Fruit fly (Drosophila melanogaster): ENCODE measurements around the gene CG31642.

CG31642 gene

dm6 chr2L:6092300-6092699 is 26.0 kb upstream of the CG31642 start:
- TF ChIP-seq ara (GFP tag; IDR thresholded peaks at IDR 0.05), result no peak
- TF ChIP-seq sqz (GFP tag; optimal IDR thresholded peaks at IDR 0.05), result peak; percentile 93
- no peak for TF ChIP-seq Spps (tag; optimal IDR thresholded peaks at IDR 0.05)
- TF ChIP-seq sd (tag; optimal IDR thresholded peaks at IDR 0.05), result no peak
- TF ChIP-seq CG1602 (GFP tag; optimal IDR thresholded peaks at IDR 0.05), result no peak
- TF ChIP-seq knrl (GFP tag; IDR thresholded peaks at IDR 0.05; ENCODE audit: partially characterized antibody), result no peak
- TF ChIP-seq CG15073 (GFP tag; optimal IDR thresholded peaks at IDR 0.05), result no peak
- no peak for TF ChIP-seq HLH4C (GFP tag; IDR thresholded peaks at IDR 0.05; ENCODE audit: partially characterized antibody)
- TF ChIP-seq eve (GFP tag; optimal IDR thresholded peaks at IDR 0.05), result no peak
- TF ChIP-seq Hmr (GFP tag; optimal IDR thresholded peaks at IDR 0.05), result no peak
- no peak for TF ChIP-seq salm (tag; optimal IDR thresholded peaks at IDR 0.05)
- no peak for TF ChIP-seq Myb (GFP tag; optimal IDR thresholded peaks at IDR 0.05)
- no peak for TF ChIP-seq CG4820 (GFP tag; optimal IDR thresholded peaks at IDR 0.05)
- TF ChIP-seq CG8290 (GFP tag; optimal IDR thresholded peaks at IDR 0.05), result no peak
- TF ChIP-seq CG8290 (tag; optimal IDR thresholded peaks at IDR 0.05), result no peak
- TF ChIP-seq CG10431 (GFP tag; optimal IDR thresholded peaks at IDR 0.05), result peak; percentile 34
- TF ChIP-seq bab2 (GFP tag; optimal IDR thresholded peaks at IDR 0.05), result no peak
- TF ChIP-seq bsh (GFP tag; optimal IDR thresholded peaks at IDR 0.05), result no peak
- TF ChIP-seq bigmax (GFP tag; optimal IDR thresholded peaks at IDR 0.05), result no peak
- no peak for TF ChIP-seq D (optimal IDR thresholded peaks at IDR 0.05)
- no peak for TF ChIP-seq D (GFP tag; optimal IDR thresholded peaks at IDR 0.05)
- TF ChIP-seq CG16813 (GFP tag; IDR thresholded peaks at IDR 0.05; ENCODE audit: partially characterized antibody), result no peak
- TF ChIP-seq grau (tag; optimal IDR thresholded peaks at IDR 0.05), result no peak
- no peak for TF ChIP-seq tio (GFP tag; optimal IDR thresholded peaks at IDR 0.05)
- TF ChIP-seq CG15479 (GFP tag; optimal IDR thresholded peaks at IDR 0.05), result no peak
- TF ChIP-seq CG14860 (GFP tag; IDR thresholded peaks at IDR 0.05; ENCODE audit: partially characterized antibody), result no peak
- no peak for TF ChIP-seq CG3726 (GFP tag; IDR thresholded peaks at IDR 0.05)
- no peak for TF ChIP-seq Doc3 (GFP tag; IDR thresholded peaks at IDR 0.05; ENCODE audit: partially characterized antibody)
- TF ChIP-seq Dip2 (GFP tag; IDR thresholded peaks at IDR 0.05), result no peak
- no peak for TF ChIP-seq otp (GFP tag; IDR thresholded peaks at IDR 0.05)
- no peak for TF ChIP-seq gsb (GFP tag; IDR thresholded peaks at IDR 0.05)
- no peak for TF ChIP-seq CG7745 (tag; optimal IDR thresholded peaks at IDR 0.05)
- no peak for TF ChIP-seq Aef1 (GFP tag; IDR thresholded peaks at IDR 0.05)
- TF ChIP-seq CG18476 (GFP tag; optimal IDR thresholded peaks at IDR 0.05), result no peak
- no peak for TF ChIP-seq CG3838 (GFP tag; optimal IDR thresholded peaks at IDR 0.05)
- no peak for TF ChIP-seq sens (GFP tag)
- no peak for TF ChIP-seq CG7786 (GFP tag; optimal IDR thresholded peaks at IDR 0.05)
- no peak for TF ChIP-seq CG18619 (GFP tag; optimal IDR thresholded peaks at IDR 0.05)
- TF ChIP-seq Mes4 (GFP tag; optimal IDR thresholded peaks at IDR 0.05), result no peak
- TF ChIP-seq tll (GFP tag; optimal IDR thresholded peaks at IDR 0.05), result no peak
- TF ChIP-seq Mad (GFP tag; optimal IDR thresholded peaks at IDR 0.05), result no peak
- peak; percentile 42 for TF ChIP-seq Fer1 (GFP tag; optimal IDR thresholded peaks at IDR 0.05)
- TF ChIP-seq wek (GFP tag; optimal IDR thresholded peaks at IDR 0.05), result no peak
- TF ChIP-seq ranshi (GFP tag; IDR thresholded peaks at IDR 0.05), result no peak
- no peak for TF ChIP-seq al (GFP tag; IDR thresholded peaks at IDR 0.05)
- no peak for TF ChIP-seq tup (GFP tag; optimal IDR thresholded peaks at IDR 0.05)
- TF ChIP-seq Hmx (GFP tag; optimal IDR thresholded peaks at IDR 0.05), result no peak
- no peak for TF ChIP-seq CG4617 (GFP tag; optimal IDR thresholded peaks at IDR 0.05; ENCODE audit: borderline replicate concordance)
- TF ChIP-seq CG11504 (tag; optimal IDR thresholded peaks at IDR 0.05), result no peak
- no peak for TF ChIP-seq Usf (GFP tag; optimal IDR thresholded peaks at IDR 0.05)
- TF ChIP-seq dmrt99B (tag; optimal IDR thresholded peaks at IDR 0.05), result no peak
- no peak for TF ChIP-seq Meics (GFP tag; optimal IDR thresholded peaks at IDR 0.05)

Measured in whole organism, embryonic.